Fruit fly (Drosophila melanogaster) whole organism, embryonic: ENCODE results near the gene CG32278.

Source experiments
- Asciz ChIP-seq: fragments of 200-800 bp; sonication (Bioruptor generic); optimal IDR thresholded peaks from 2 replicates; lab custom pipeline; 2017; ENCODE audit warnings: missing biosample characterization, mild to moderate bottlenecking, missing genetic modification characterization, missing genetic modification reagents
- B-H2 ChIP-seq: fragments of 200-800 bp; sonication (Bioruptor generic); optimal IDR thresholded peaks from 2 replicates; lab custom pipeline; 2018; ENCODE audit warnings: missing biosample characterization, mild to moderate bottlenecking, missing genetic modification characterization
- CG10959 ChIP-seq: fragments of 200-800 bp; sonication (Bioruptor generic); IDR thresholded peaks from 2 replicates; pipeline ENCODE4 v1.3.6; 2022; ENCODE audit warnings: missing biosample characterization, missing genetic modification characterization
- CG14860 ChIP-seq: fragments of 200-800 bp; sonication (Bioruptor generic); IDR thresholded peaks from 3 replicates; pipeline ENCODE4 v1.3.6; 2022; ENCODE audit warnings: missing biosample characterization, missing genetic modification characterization; ENCODE audit not compliant: partially characterized antibody
- CG15601 ChIP-seq: fragments of 200-800 bp; sonication (Bioruptor generic); optimal IDR thresholded peaks from 3 replicates; lab custom pipeline; 2019; ENCODE audit warnings: missing biosample characterization, mild to moderate bottlenecking, missing genetic modification characterization, moderate library complexity
- CG16813 ChIP-seq: fragments of 200-800 bp; sonication (Bioruptor generic); IDR thresholded peaks from 3 replicates; pipeline ENCODE4 v1.3.6; 2022; ENCODE audit warnings: missing biosample characterization, missing genetic modification characterization; ENCODE audit not compliant: partially characterized antibody
- CG18476 ChIP-seq: fragments of 200-800 bp; sonication (Bioruptor generic); optimal IDR thresholded peaks from 2 replicates; lab custom pipeline; 2016; ENCODE audit warnings: missing biosample characterization, mild to moderate bottlenecking, missing genetic modification characterization
- CG18619 ChIP-seq: fragments of 200-800 bp; sonication (Bioruptor generic); optimal IDR thresholded peaks from 3 replicates; lab custom pipeline; 2017; ENCODE audit warnings: missing biosample characterization, mild to moderate bottlenecking, missing genetic modification characterization
- CG2678 ChIP-seq: fragments of 200-800 bp; sonication (Bioruptor generic); optimal IDR thresholded peaks from 3 replicates; lab custom pipeline; 2019; ENCODE audit warnings: missing biosample characterization, mild to moderate bottlenecking, missing genetic modification characterization, moderate library complexity
- CG2889 ChIP-seq: fragments of 200-800 bp; sonication (Bioruptor generic); IDR thresholded peaks from 3 replicates; pipeline ENCODE4 v1.3.6; 2022; ENCODE audit warnings: missing biosample characterization, missing genetic modification characterization
- CG3163 ChIP-seq: fragments of 200-800 bp; sonication (Bioruptor generic); optimal IDR thresholded peaks from 3 replicates; lab custom pipeline; 2016; ENCODE audit warnings: missing biosample characterization, missing genetic modification characterization
- CG33557 ChIP-seq: fragments of 200-800 bp; sonication (Bioruptor generic); optimal IDR thresholded peaks from 2 replicates; lab custom pipeline; 2019; ENCODE audit warnings: missing biosample characterization, mild to moderate bottlenecking, missing genetic modification characterization, moderate library complexity
- CG42726 ChIP-seq: fragments of 200-800 bp; sonication (Bioruptor generic); IDR thresholded peaks from 2 replicates; pipeline ENCODE4 v1.3.6; 2022; ENCODE audit warnings: missing biosample characterization, missing genetic modification characterization; ENCODE audit not compliant: partially characterized antibody
- CG4282 ChIP-seq: fragments of 200-800 bp; sonication (Bioruptor generic); optimal IDR thresholded peaks from 2 replicates; lab custom pipeline; 2016; ENCODE audit warnings: missing biosample characterization, missing genetic modification characterization
- CG43689 ChIP-seq: fragments of 200-800 bp; sonication (Bioruptor generic); IDR thresholded peaks from 2 replicates; pipeline ENCODE4 v1.3.6; 2022; ENCODE audit warnings: missing biosample characterization, missing genetic modification characterization
- CG6175 ChIP-seq: fragments of 200-800 bp; sonication (Bioruptor generic); IDR thresholded peaks from 3 replicates; pipeline ENCODE4 v1.3.6; 2022; ENCODE audit warnings: missing biosample characterization, missing genetic modification characterization
- CG6254 ChIP-seq: fragments of 200-800 bp; sonication (Bioruptor generic); optimal IDR thresholded peaks from 3 replicates; lab custom pipeline; 2017; ENCODE audit warnings: mild to moderate bottlenecking, missing biosample characterization, missing genetic modification reagents, missing genetic modification characterization
- CG6854 ChIP-seq: fragments of 200-800 bp; sonication (Bioruptor generic); optimal IDR thresholded peaks from 3 replicates; lab custom pipeline; 2017; ENCODE audit warnings: missing biosample characterization, mild to moderate bottlenecking, missing genetic modification characterization
- CG7357 ChIP-seq: fragments of 200-800 bp; sonication (Bioruptor generic); IDR thresholded peaks from 3 replicates; pipeline ENCODE4 v1.3.6; 2022; ENCODE audit warnings: missing biosample characterization, missing genetic modification characterization
- CG8944 ChIP-seq: fragments of 200-800 bp; sonication (Bioruptor generic); optimal IDR thresholded peaks from 3 replicates; lab custom pipeline; 2016; ENCODE audit warnings: missing biosample characterization, missing genetic modification characterization
- CG9215 ChIP-seq: fragments of 200-800 bp; sonication (Bioruptor generic); IDR thresholded peaks from 2 replicates; pipeline ENCODE4 v1.3.6; 2022; ENCODE audit warnings: missing biosample characterization, missing genetic modification characterization
- Camta ChIP-seq: fragments of 200-800 bp; sonication (Bioruptor generic); optimal IDR thresholded peaks from 2 replicates; lab custom pipeline; 2016; ENCODE audit warnings: missing biosample characterization, missing genetic modification characterization
- Dad ChIP-seq: fragments of 200-800 bp; sonication (Bioruptor generic); optimal IDR thresholded peaks from 3 replicates; lab custom pipeline; 2016; ENCODE audit warnings: missing biosample characterization, missing genetic modification characterization
- Fer3 ChIP-seq: fragments of 200-800 bp; sonication (Bioruptor generic); optimal IDR thresholded peaks from 2 replicates; lab custom pipeline; 2018; ENCODE audit warnings: missing biosample characterization, mild to moderate bottlenecking, missing genetic modification characterization, moderate library complexity
- Hand ChIP-seq: fragments of 200-800 bp; sonication (Bioruptor generic); optimal IDR thresholded peaks from 2 replicates; lab custom pipeline; 2017; ENCODE audit warnings: mild to moderate bottlenecking, missing biosample characterization, missing genetic modification reagents, missing genetic modification characterization
- Hmx ChIP-seq: fragments of 200-800 bp; sonication (Bioruptor generic); optimal IDR thresholded peaks from 2 replicates; lab custom pipeline; 2016; ENCODE audit warnings: missing biosample characterization, missing genetic modification characterization
- Lhr ChIP-seq: fragments of 200-800 bp; sonication (Bioruptor generic); optimal IDR thresholded peaks from 3 replicates; lab custom pipeline; 2017; ENCODE audit warnings: mild to moderate bottlenecking, missing biosample characterization, missing genetic modification reagents, missing genetic modification characterization
- Lim3 ChIP-seq: fragments of 200-800 bp; sonication (Bioruptor generic); IDR thresholded peaks from 2 replicates; pipeline ENCODE4 v1.3.6; 2022; ENCODE audit warnings: missing biosample characterization, missing genetic modification characterization
- NC2α ChIP-seq: fragments of 200-800 bp; sonication (Bioruptor generic); optimal IDR thresholded peaks from 2 replicates; lab custom pipeline; 2016; ENCODE audit warnings: missing biosample characterization, missing genetic modification characterization
- Rfx ChIP-seq: fragments of 200-800 bp; sonication (Bioruptor generic); IDR thresholded peaks from 2 replicates; pipeline ENCODE4 v1.3.6; 2022; ENCODE audit warnings: missing biosample characterization, missing genetic modification characterization
- Taf1 ChIP-seq: fragments of 200-800 bp; sonication (Bioruptor generic); IDR thresholded peaks from 2 replicates; pipeline ENCODE4 v1.3.6; 2022; ENCODE audit warnings: missing biosample characterization, missing genetic modification characterization
- amos ChIP-seq: fragments of 200-800 bp; sonication (Bioruptor generic); IDR thresholded peaks from 2 replicates; pipeline ENCODE4 v1.3.6; 2022; ENCODE audit warnings: missing biosample characterization, missing genetic modification characterization; ENCODE audit not compliant: partially characterized antibody
- ara ChIP-seq: fragments of 200-800 bp; sonication (Bioruptor generic); IDR thresholded peaks from 2 replicates; pipeline ENCODE4 v1.3.6; 2022; ENCODE audit warnings: missing biosample characterization, missing genetic modification characterization
- btn ChIP-seq: fragments of 200-800 bp; sonication (Bioruptor generic); optimal IDR thresholded peaks from 2 replicates; lab custom pipeline; 2016; ENCODE audit warnings: missing biosample characterization, missing genetic modification characterization
- croc ChIP-seq: fragments of 200-800 bp; sonication (Bioruptor generic); conservative IDR thresholded peaks from 3 replicates; pipeline ENCODE4 v1.3.6; 2022; ENCODE audit warnings: missing biosample characterization, missing genetic modification characterization
- da ChIP-seq: fragments of 200-800 bp; sonication (Bioruptor generic); optimal IDR thresholded peaks from 2 replicates; lab custom pipeline; 2016; ENCODE audit warnings: missing biosample characterization, missing genetic modification characterization
- fd102C ChIP-seq: fragments of 200-800 bp; sonication (Bioruptor generic); optimal IDR thresholded peaks from 2 replicates; lab custom pipeline; 2018; ENCODE audit warnings: missing biosample characterization, mild to moderate bottlenecking, missing genetic modification characterization, moderate library complexity
- ftz-f1 ChIP-seq: fragments of 200-800 bp; sonication (Bioruptor generic); optimal IDR thresholded peaks from 2 replicates; lab custom pipeline; 2016; ENCODE audit warnings: missing biosample characterization, missing genetic modification characterization
- fu2 ChIP-seq: fragments of 200-800 bp; sonication (Bioruptor generic); optimal IDR thresholded peaks from 2 replicates; lab custom pipeline; 2016; ENCODE audit warnings: missing biosample characterization, missing genetic modification characterization
- gem ChIP-seq: fragments of 200-800 bp; sonication (Bioruptor generic); optimal IDR thresholded peaks from 2 replicates; lab custom pipeline; 2019; ENCODE audit warnings: missing biosample characterization, mild to moderate bottlenecking, missing genetic modification characterization, moderate library complexity
- jumu ChIP-seq: fragments of 200-800 bp; sonication (Bioruptor generic); optimal IDR thresholded peaks from 3 replicates; lab custom pipeline; 2016; ENCODE audit warnings: missing biosample characterization, missing genetic modification characterization
- kay ChIP-seq: fragments of 200-800 bp; sonication (Bioruptor generic); optimal IDR thresholded peaks from 2 replicates; lab custom pipeline; 2016; ENCODE audit warnings: missing biosample characterization, missing genetic modification characterization
- lov ChIP-seq, 2 experiments: fragments of 200-800 bp in 1 of 2; fragments of >200 bp in 1 of 2; sonication (Bioruptor generic) in 1 of 2; IDR thresholded peaks in 1 of 2; optimal IDR thresholded peaks in 1 of 2; 2 replicates in 1 of 2; 3 replicates in 1 of 2; pipeline versions ENCODE4 v1.3.6 to Lab custom; 2017 to 2022; ENCODE audit warnings: missing biosample characterization in 1 of 2, missing genetic modification characterization in 1 of 2
- oc ChIP-seq: fragments of 200-800 bp; sonication (Bioruptor generic); optimal IDR thresholded peaks from 2 replicates; lab custom pipeline; 2018; ENCODE audit warnings: missing biosample characterization, mild to moderate bottlenecking, missing genetic modification characterization, moderate library complexity
- otp ChIP-seq: fragments of 200-800 bp; sonication (Bioruptor generic); IDR thresholded peaks from 3 replicates; pipeline ENCODE4, ENCODE4 v1.3.6; 2022; ENCODE audit warnings: missing biosample characterization, missing genetic modification characterization
- pzg ChIP-seq: fragments of 200-800 bp; sonication (Bioruptor generic); optimal IDR thresholded peaks from 3 replicates; lab custom pipeline; 2018; ENCODE audit warnings: missing biosample characterization, mild to moderate bottlenecking, missing genetic modification characterization, moderate library complexity
- scrt ChIP-seq: fragments of 200-800 bp; sonication (Bioruptor generic); optimal IDR thresholded peaks from 2 replicates; lab custom pipeline; 2018; ENCODE audit warnings: missing biosample characterization, mild to moderate bottlenecking, missing genetic modification characterization, moderate library complexity
- wor ChIP-seq: fragments of 200-800 bp; sonication (Bioruptor generic); IDR thresholded peaks from 2 replicates; pipeline ENCODE4 v1.3.6; 2022; ENCODE audit warnings: missing biosample characterization, missing genetic modification characterization
- z ChIP-seq: fragments of 200-800 bp; sonication (Bioruptor generic); IDR thresholded peaks from 3 replicates; pipeline ENCODE4 v1.3.6; 2022; ENCODE audit warnings: missing biosample characterization, missing genetic modification characterization
- zen ChIP-seq: fragments of 200-800 bp; sonication (Bioruptor generic); optimal IDR thresholded peaks from 3 replicates; lab custom pipeline; 2018; ENCODE audit warnings: missing biosample characterization, mild to moderate bottlenecking, missing genetic modification characterization, moderate library complexity

The CG32278 gene

dm6 chr3L:3179474-3179873, 10.4 kb downstream of the CG32278 start (continued):
- TF ChIP-seq kay (peak; percentile 74), CG2678 (tag; lab: Kevin White, UChicago) (peak; percentile 93), CG42726 (GFP tag; lab: Robert Waterston, UW) (no peak), Taf1 (GFP tag; lab: Robert Waterston, UW) (peak; percentile 82), fd102C (GFP tag; lab: Kevin White, UChicago) (peak; percentile 25), btn (peak; percentile 66), CG9215 (peak; percentile 81), Camta (GFP tag; lab: Kevin White, UChicago) (peak; percentile 82), CG15601 (tag; lab: Kevin White, UChicago) (no peak), CG18619 (GFP tag; lab: Kevin White, UChicago) (peak; percentile 82), B-H2 (GFP tag; lab: Kevin White, UChicago) (no peak), jumu (GFP tag; lab: Kevin White, UChicago) (peak; percentile 74), CG3163 (no peak), fu2 (peak; percentile 43), CG8944 (GFP tag; lab: Kevin White, UChicago) (peak; percentile 22), Hmx (GFP tag; lab: Kevin White, UChicago) (no peak), gem (tag; lab: Kevin White, UChicago) (peak; percentile 93), scrt (GFP tag; lab: Kevin White, UChicago) (no peak), CG18476 (peak; percentile 82), NC2α (GFP tag; lab: Kevin White, UChicago) (peak; percentile 53), oc (tag; lab: Kevin White, UChicago) (no peak), lov (optimal IDR thresholded peaks at IDR 0.05; lab: Kevin White, UChicago) (no peak), lov (GFP tag; IDR thresholded peaks at IDR 0.05; lab: Robert Waterston, UW) (peak; percentile 79; the same call in 1 of the 3 replicates), wor (GFP tag; lab: Robert Waterston, UW) (peak; percentile 58), CG14860 (GFP tag; lab: Robert Waterston, UW) (no peak), zen (tag; lab: Kevin White, UChicago) (peak; percentile 68), CG4282 (no peak), Lhr (GFP tag; lab: Kevin White, UChicago) (peak; percentile 34), ftz-f1 (GFP tag; lab: Kevin White, UChicago) (peak; percentile 93), CG43689 (GFP tag; lab: Robert Waterston, UW) (no peak), Rfx (peak; percentile 94), Dad (peak; percentile 78), CG6175 (GFP tag; lab: Robert Waterston, UW) (peak; percentile 78), CG6254 (GFP tag; lab: Kevin White, UChicago) (peak; percentile 88), otp (GFP tag; lab: Robert Waterston, UW) (peak; percentile 59; the same call in 2 of the 3 replicates), amos (GFP tag; lab: Robert Waterston, UW) (no peak), Hand (GFP tag; lab: Kevin White, UChicago) (peak; percentile 64), CG7357 (GFP tag; lab: Robert Waterston, UW) (peak; percentile 78), CG2889 (GFP tag; lab: Robert Waterston, UW) (peak; percentile 48; the same call in 1 of the 3 replicates), Lim3 (0 out of 2 replicates have a peak, but pooled peaks have one; percentile 38), CG33557 (GFP tag; lab: Kevin White, UChicago) (peak; percentile 62), pzg (GFP tag; lab: Kevin White, UChicago) (peak; percentile 1), z (GFP tag; lab: Robert Waterston, UW) (no peak), da (GFP tag; lab: Kevin White, UChicago) (no peak), CG6854 (GFP tag; lab: Kevin White, UChicago) (peak; percentile 82), croc (GFP tag; lab: Robert Waterston, UW) (peak; percentile 83), ara (GFP tag; lab: Robert Waterston, UW) (peak; percentile 89), Fer3 (tag; lab: Kevin White, UChicago) (peak; percentile 89), Asciz (GFP tag; lab: Kevin White, UChicago) (no peak), CG16813 (GFP tag; lab: Robert Waterston, UW) (no peak), CG10959 (GFP tag; lab: Robert Waterston, UW) (peak; percentile 61)
